Fruit fly (Drosophila melanogaster): ENCODE results near the gene yata.

The yata gene

DNA sequence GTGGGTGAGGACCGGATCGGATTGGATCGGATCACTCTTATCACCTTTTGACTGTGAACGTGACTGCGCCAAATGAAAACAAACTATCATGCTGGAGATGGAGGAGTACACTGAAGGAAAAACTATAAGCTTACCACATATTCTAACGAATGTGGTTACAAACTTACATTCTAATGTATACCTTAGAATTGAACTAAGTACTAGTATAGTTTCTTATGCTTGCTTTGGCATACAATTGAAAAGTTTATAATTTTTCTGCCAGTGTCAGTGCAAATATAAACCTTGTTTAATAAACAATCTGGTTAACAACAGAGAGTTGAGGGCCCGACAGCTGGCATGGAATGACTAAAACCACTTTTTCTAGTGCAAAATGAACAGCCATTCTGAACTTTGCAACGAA, 31.5 kb upstream of the yata start:
- peak; percentile 32 for TF ChIP-seq salm (tag; optimal IDR thresholded peaks at IDR 0.05)
- TF ChIP-seq otp (GFP tag; IDR thresholded peaks at IDR 0.05) = 0 out of 3 replicates have a peak, but pooled peaks have one; percentile 47
- peak; percentile 6 for TF ChIP-seq pum (GFP tag; optimal IDR thresholded peaks at IDR 0.05)
- peak; percentile 3 for TF ChIP-seq Fer3 (tag; optimal IDR thresholded peaks at IDR 0.05)
- TF ChIP-seq Blimp-1 (GFP tag; optimal IDR thresholded peaks at IDR 0.05) = peak; percentile 43
- TF ChIP-seq CG10565 (GFP tag; optimal IDR thresholded peaks at IDR 0.05) = no peak
- TF ChIP-seq Oli (tag; optimal IDR thresholded peaks at IDR 0.05) = peak; percentile 28
- peak; percentile 7 for TF ChIP-seq lab (GFP tag; optimal IDR thresholded peaks at IDR 0.05)
- no peak for TF ChIP-seq wek (GFP tag; optimal IDR thresholded peaks at IDR 0.05)
- peak; percentile 55 for TF ChIP-seq CG17359 (tag; optimal IDR thresholded peaks at IDR 0.05)
- peak; percentile 38 for TF ChIP-seq CG2712 (tag; optimal IDR thresholded peaks at IDR 0.05)
- TF ChIP-seq CG13424 (tag; optimal IDR thresholded peaks at IDR 0.05) = peak; percentile 22
- TF ChIP-seq gfzf (GFP tag; optimal IDR thresholded peaks at IDR 0.05) = no peak
- peak; percentile 4 for TF ChIP-seq CG3995 (GFP tag; optimal IDR thresholded peaks at IDR 0.05)
- peak; percentile 55 for TF ChIP-seq CG11504 (tag; optimal IDR thresholded peaks at IDR 0.05)
- no peak for TF ChIP-seq prd (optimal IDR thresholded peaks at IDR 0.05)
- peak; percentile 31; the same call in 1 of the 3 replicates for TF ChIP-seq prd (GFP tag; IDR thresholded peaks at IDR 0.05)
- TF ChIP-seq Med (GFP tag) = peak; percentile 83
- peak; percentile 44 for TF ChIP-seq Ptx1 (GFP tag; IDR thresholded peaks at IDR 0.05)
- TF ChIP-seq CG7357 (GFP tag; IDR thresholded peaks at IDR 0.05) = 0 out of 3 replicates have a peak, but pooled peaks have one; percentile 17
- peak; percentile 16 for TF ChIP-seq gsb-n (tag; optimal IDR thresholded peaks at IDR 0.05)
- TF ChIP-seq Ssrp (tag; optimal IDR thresholded peaks at IDR 0.05) = peak; percentile 48
- peak; percentile 14 for TF ChIP-seq CG12942 (GFP tag; optimal IDR thresholded peaks at IDR 0.05)
- TF ChIP-seq bab2 (GFP tag; optimal IDR thresholded peaks at IDR 0.05) = peak; percentile 31
- TF ChIP-seq bsh (GFP tag; optimal IDR thresholded peaks at IDR 0.05) = peak in 1 of 2 experiments; percentile 47
- TF ChIP-seq CG3838 (GFP tag; optimal IDR thresholded peaks at IDR 0.05) = no peak
- peak; percentile 38; the same call in 1 of the 2 replicates for TF ChIP-seq lmd (GFP tag; IDR thresholded peaks at IDR 0.05)
- no peak for TF ChIP-seq CG8290 (GFP tag; optimal IDR thresholded peaks at IDR 0.05)
- TF ChIP-seq CG8290 (tag; optimal IDR thresholded peaks at IDR 0.05) = no peak
- peak in 1 of 2 experiments; percentile 36 for TF ChIP-seq Hr51 (GFP tag; optimal IDR thresholded peaks at IDR 0.05)
- TF ChIP-seq CG7839 (tag; optimal IDR thresholded peaks at IDR 0.05) = peak; percentile 54
- no peak for TF ChIP-seq hth (optimal IDR thresholded peaks at IDR 0.05)
- no peak for TF ChIP-seq da (GFP tag; optimal IDR thresholded peaks at IDR 0.05)
- no peak for TF ChIP-seq az2 (GFP tag; optimal IDR thresholded peaks at IDR 0.05)
- peak; percentile 23; the same call in 1 of the 2 replicates for TF ChIP-seq ara (GFP tag; IDR thresholded peaks at IDR 0.05)
- no peak for TF ChIP-seq MESR4 (GFP tag; optimal IDR thresholded peaks at IDR 0.05)
- TF ChIP-seq lola (GFP tag; optimal IDR thresholded peaks at IDR 0.05) = no peak
- TF ChIP-seq HLH3B (GFP tag; IDR thresholded peaks at IDR 0.05) = peak; percentile 43
- peak; percentile 34; the same call in 1 of the 3 replicates for TF ChIP-seq ase (GFP tag; IDR thresholded peaks at IDR 0.05)
- no peak for TF ChIP-seq eve (GFP tag; optimal IDR thresholded peaks at IDR 0.05)
- TF ChIP-seq CoRest (tag; optimal IDR thresholded peaks at IDR 0.05) = peak; percentile 6
- peak; percentile 29 for TF ChIP-seq Xbp1 (GFP tag; optimal IDR thresholded peaks at IDR 0.05)
- 0 out of 3 replicates have a peak, but pooled peaks have one; percentile 25 for TF ChIP-seq gce (GFP tag; IDR thresholded peaks at IDR 0.05)
- TF ChIP-seq nmo (GFP tag; optimal IDR thresholded peaks at IDR 0.05) = peak; percentile 25
- TF ChIP-seq CG30403 (GFP tag; optimal IDR thresholded peaks at IDR 0.05) = peak; percentile 49
- 0 out of 2 replicates have a peak, but pooled peaks have one; percentile 39 for TF ChIP-seq CG14667 (GFP tag; IDR thresholded peaks at IDR 0.05)
- TF ChIP-seq chm (GFP tag; IDR thresholded peaks at IDR 0.05) = no peak
- TF ChIP-seq ind (GFP tag; optimal IDR thresholded peaks at IDR 0.05) = peak; percentile 36
- TF ChIP-seq CG2678 (tag; optimal IDR thresholded peaks at IDR 0.05) = peak; percentile 13
- peak; percentile 33; the same call in 1 of the 2 replicates for TF ChIP-seq CG10366 (GFP tag; IDR thresholded peaks at IDR 0.05)
- no peak for TF ChIP-seq Elba2 (GFP tag; optimal IDR thresholded peaks at IDR 0.05)

Measured in whole organism, embryonic.